Fruit fly (Drosophila melanogaster): ENCODE data around the gene Btk.

Gene Btk

dm6 chr2L:8229628-8230027 is 71.3 kb downstream of the Btk start (continued):
- TF ChIP-seq CG18764 (GFP tag; optimal IDR thresholded peaks at IDR 0.05) (no peak), gt (GFP tag; IDR thresholded peaks at IDR 0.05) (no peak), Xbp1 (GFP tag; optimal IDR thresholded peaks at IDR 0.05) (peak; percentile 20), CG11504 (tag; optimal IDR thresholded peaks at IDR 0.05) (no peak), CG16813 (GFP tag; IDR thresholded peaks at IDR 0.05; ENCODE audit: partially characterized antibody) (no peak), CG17186 (GFP tag; optimal IDR thresholded peaks at IDR 0.05) (no peak), CG10321 (GFP tag; IDR thresholded peaks at IDR 0.05) (no peak), mld (GFP tag; IDR thresholded peaks at IDR 0.05; ENCODE audit: partially characterized antibody) (no peak), H15 (GFP tag; IDR thresholded peaks at IDR 0.05) (peak; percentile 37; the same call in 2 of the 3 replicates), CG18599 (GFP tag; optimal IDR thresholded peaks at IDR 0.05) (peak; percentile 5), Adf1 (GFP tag; IDR thresholded peaks at IDR 0.05) (no peak), CG13287 (GFP tag; IDR thresholded peaks at IDR 0.05; ENCODE audit: partially characterized antibody) (no peak), repo (GFP tag; optimal IDR thresholded peaks at IDR 0.05) (no peak), Sry-δ (GFP tag; optimal IDR thresholded peaks at IDR 0.05) (no peak), Dbx (GFP tag; IDR thresholded peaks at IDR 0.05) (0 out of 3 replicates have a peak, but pooled peaks have one; percentile 20), inv (GFP tag; IDR thresholded peaks at IDR 0.05; ENCODE audit: partially characterized antibody) (no peak), phol (tag; optimal IDR thresholded peaks at IDR 0.05) (peak; percentile 18), CG9727 (GFP tag; optimal IDR thresholded peaks at IDR 0.05) (peak; percentile 41), pan (optimal IDR thresholded peaks at IDR 0.05) (no peak), pan (GFP tag; optimal IDR thresholded peaks at IDR 0.05 in 1 of 2, IDR thresholded peaks at IDR 0.05 in 1 of 2) (peak in 1 of 2 experiments; percentile 69), CG12744 (GFP tag; optimal IDR thresholded peaks at IDR 0.05) (no peak), Ada2b (GFP tag; IDR thresholded peaks at IDR 0.05) (peak; percentile 61; the same call in 1 of the 2 replicates), CG15514 (GFP tag; optimal IDR thresholded peaks at IDR 0.05) (no peak), CG18619 (GFP tag; optimal IDR thresholded peaks at IDR 0.05) (no peak), CG2712 (tag; optimal IDR thresholded peaks at IDR 0.05) (peak; percentile 40), stc (GFP tag; IDR thresholded peaks at IDR 0.05) (peak; percentile 46; the same call in 1 of the 2 replicates), CG7839 (tag; optimal IDR thresholded peaks at IDR 0.05) (peak; percentile 40), E2f2 (GFP tag; IDR thresholded peaks at IDR 0.05) (peak; percentile 22; the same call in 1 of the 2 replicates), NC2β (GFP tag; optimal IDR thresholded peaks at IDR 0.05) (no peak), pb (GFP tag; optimal IDR thresholded peaks at IDR 0.05) (no peak), pnt (GFP tag; optimal IDR thresholded peaks at IDR 0.05) (peak; percentile 14), CG3065 (GFP tag; optimal IDR thresholded peaks at IDR 0.05) (no peak), CG9797 (GFP tag; optimal IDR thresholded peaks at IDR 0.05) (no peak), TFAM (GFP tag; optimal IDR thresholded peaks at IDR 0.05) (no peak), hkb (optimal IDR thresholded peaks at IDR 0.05) (no peak), hkb (GFP tag; IDR thresholded peaks at IDR 0.05) (peak; percentile 50; the same call in 1 of the 2 replicates), Atf3 (GFP tag; optimal IDR thresholded peaks at IDR 0.05) (no peak), CG16863 (GFP tag; optimal IDR thresholded peaks at IDR 0.05) (no peak), jing (GFP tag; optimal IDR thresholded peaks at IDR 0.05) (no peak), CG15696 (tag; optimal IDR thresholded peaks at IDR 0.05) (no peak), Hr78 (GFP tag; optimal IDR thresholded peaks at IDR 0.05) (no peak), dati (GFP tag; IDR thresholded peaks at IDR 0.05) (0 out of 2 replicates have a peak, but pooled peaks have one; percentile 30), CoRest (tag; optimal IDR thresholded peaks at IDR 0.05) (peak; percentile 17), Hey (tag; optimal IDR thresholded peaks at IDR 0.05) (no peak), shn (GFP tag; optimal IDR thresholded peaks at IDR 0.05) (no peak), Hmx (GFP tag; optimal IDR thresholded peaks at IDR 0.05) (no peak), gce (GFP tag; IDR thresholded peaks at IDR 0.05) (no peak), Gug (GFP tag; IDR thresholded peaks at IDR 0.05) (0 out of 4 replicates have a peak, but pooled peaks have one; percentile 24), CG11085 (GFP tag; IDR thresholded peaks at IDR 0.05) (0 out of 2 replicates have a peak, but pooled peaks have one; percentile 14), mam (GFP tag; optimal IDR thresholded peaks at IDR 0.05) (peak; percentile 14), CG11695 (GFP tag; IDR thresholded peaks at IDR 0.05) (peak; percentile 44; the same call in 1 of the 3 replicates)

Measured in whole organism, embryonic.